Worm (Caenorhabditis elegans): ENCODE data around the gene srg-15.

srg-15 gene

DNA sequence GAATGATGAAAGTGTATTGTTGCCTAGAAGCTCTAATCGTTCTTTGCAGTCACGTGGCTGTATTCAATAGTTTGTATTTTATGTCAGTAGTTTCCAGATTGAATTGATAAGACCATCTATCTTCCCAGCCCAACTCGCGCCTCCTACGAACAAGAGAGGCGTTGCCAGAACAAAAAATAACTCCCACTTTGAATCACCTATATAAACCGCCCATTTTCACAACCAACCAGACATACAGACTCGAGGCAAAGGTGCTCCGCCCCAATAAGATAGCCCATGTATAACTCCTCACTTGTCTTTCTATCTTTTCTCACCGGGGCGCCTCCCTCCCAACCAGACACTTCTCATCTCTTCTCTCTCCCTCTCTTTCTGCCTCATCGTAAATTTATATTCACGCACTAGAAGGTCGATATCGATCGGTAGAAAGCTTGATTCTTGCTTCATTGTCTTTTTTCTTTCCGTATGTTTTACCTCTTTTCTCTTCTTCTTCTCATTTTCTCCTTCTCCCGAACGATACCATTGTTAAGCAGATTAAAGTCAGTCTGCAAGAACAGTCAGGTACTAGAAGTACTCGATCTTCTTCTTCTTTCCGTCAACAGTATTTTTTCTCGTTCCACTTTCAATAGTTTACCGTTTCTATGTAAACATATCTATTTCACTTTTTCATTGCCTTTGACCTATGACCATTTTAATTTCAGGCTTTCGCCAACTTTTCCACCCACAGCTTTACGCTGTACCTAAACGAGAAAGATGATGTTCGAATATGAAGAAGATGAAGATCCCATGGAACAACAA, 33.4 kb upstream of the srg-15 start, which contains the start of gene mak-1 (continued):
- TF ChIP-seq hlh-4 (tag; optimal IDR thresholded peaks at IDR 0.05) (no peak), ceh-90 (tag; optimal IDR thresholded peaks at IDR 0.05) (no peak), irx-1 (tag; optimal IDR thresholded peaks at IDR 0.05) (no peak), ceh-82 (tag; optimal IDR thresholded peaks at IDR 0.05) (no peak), unc-86 (tag; optimal IDR thresholded peaks at IDR 0.05) (no peak), Y116A8C.19 (tag; optimal IDR thresholded peaks at IDR 0.05; ENCODE audit: borderline replicate concordance) (no peak), snpc-4 (tag; optimal IDR thresholded peaks at IDR 0.05) (no peak), nhr-237 (tag; optimal IDR thresholded peaks at IDR 0.05) (no peak), mep-1 (tag; optimal IDR thresholded peaks at IDR 0.05) (peak; percentile 2), unc-30 (tag; optimal IDR thresholded peaks at IDR 0.05) (no peak), ceh-88 (GFP tag; IDR thresholded peaks at IDR 0.05) (no peak), nhr-28 (tag; optimal IDR thresholded peaks at IDR 0.05) (no peak), efl-3 (GFP tag; optimal IDR thresholded peaks at IDR 0.05) (no peak), pag-3 (tag; optimal IDR thresholded peaks at IDR 0.05; ENCODE audit: borderline replicate concordance, insufficient read depth) (no peak), aly-2 (tag; optimal IDR thresholded peaks at IDR 0.05) (no peak), nhr-84 (tag; optimal IDR thresholded peaks at IDR 0.05) (no peak), lin-13 (GFP tag; optimal IDR thresholded peaks at IDR 0.05) (no peak), dsc-1 (tag; optimal IDR thresholded peaks at IDR 0.05) (no peak), nhr-11 (tag; optimal IDR thresholded peaks at IDR 0.05) (no peak), nhr-19 (GFP tag; conservative IDR thresholded peaks at IDR 0.05) (peak; percentile 61), unc-98 (GFP tag; IDR thresholded peaks at IDR 0.05) (no peak), lin-14 (GFP tag; optimal IDR thresholded peaks at IDR 0.05) (peak; percentile 2), lin-15B (tag; optimal IDR thresholded peaks at IDR 0.05) (no peak), lin-35 (GFP tag; optimal IDR thresholded peaks at IDR 0.05) (peak; percentile 26 to 56), fos-1 (tag; optimal IDR thresholded peaks at IDR 0.05) (no peak), egl-13 (tag; optimal IDR thresholded peaks at IDR 0.05) (no peak), nhr-20 (tag; optimal IDR thresholded peaks at IDR 0.05) (peak; percentile 81), lin-39 (tag; optimal IDR thresholded peaks at IDR 0.05) (no peak), blmp-1 (tag; optimal IDR thresholded peaks at IDR 0.05) (peak; percentile 56), nhr-90 (tag; optimal IDR thresholded peaks at IDR 0.05; ENCODE audit: poor library complexity) (peak; percentile 39), sox-4 (tag; optimal IDR thresholded peaks at IDR 0.05) (no peak), elt-3 (tag; optimal IDR thresholded peaks at IDR 0.05) (peak in 1 of 6 experiments; percentile 59), alr-1 (tag; optimal IDR thresholded peaks at IDR 0.05; ENCODE audit: borderline replicate concordance) (no peak), ets-5 (GFP tag; IDR thresholded peaks at IDR 0.05) (no peak), ama-1 (optimal IDR thresholded peaks at IDR 0.05) (peak; percentile 55), nhr-76 (tag; optimal IDR thresholded peaks at IDR 0.05) (no peak), nhr-47 (tag; optimal IDR thresholded peaks at IDR 0.05) (peak; percentile 22), ztf-11 (tag; optimal IDR thresholded peaks at IDR 0.05) (no peak), jun-1 (tag; optimal IDR thresholded peaks at IDR 0.05) (no peak), sptf-1 (tag; optimal IDR thresholded peaks at IDR 0.05) (no peak), grh-1 (GFP tag; IDR thresholded peaks at IDR 0.05) (no peak), nhr-85 (tag) (peak; percentile 86), elt-2 (tag; optimal IDR thresholded peaks at IDR 0.05) (peak; percentile 71), rnt-1 (tag; optimal IDR thresholded peaks at IDR 0.05) (peak; percentile 49), C04F5.9 (tag; optimal IDR thresholded peaks at IDR 0.05) (no peak), swsn-7 (tag; optimal IDR thresholded peaks at IDR 0.05) (peak; percentile 11), F16B12.6 (tag; optimal IDR thresholded peaks at IDR 0.05) (no peak), vab-15 (tag; optimal IDR thresholded peaks at IDR 0.05) (no peak)
